Worm (Caenorhabditis elegans) whole organism, L4 larva: Measurements from ENCODE around the gene lido-7.

Experiments
- D1046.2 ChIP-seq: fragments of 200-800 bp; sonication (Bioruptor generic); IDR thresholded peaks from 2 replicates; pipeline ENCODE4 v1.3.6; 2022; ENCODE audit warnings: missing genetic modification characterization, missing compliant biosample characterization
- F26F4.8 ChIP-seq: fragments of 200-800 bp; sonication (Bioruptor generic); conservative IDR thresholded peaks from 2 replicates; pipeline ENCODE4 v1.3.6; 2022; ENCODE audit warnings: missing genetic modification characterization, missing compliant biosample characterization
- T20F7.1 ChIP-seq: fragments of 200-800 bp; sonication (Bioruptor generic); optimal IDR thresholded peaks from 2 replicates; lab custom pipeline; 2018; ENCODE audit warnings: mild to moderate bottlenecking, missing genetic modification characterization, missing compliant biosample characterization
- Y5F2A.4 ChIP-seq: fragments of 200-800 bp; sonication (Bioruptor generic); optimal IDR thresholded peaks from 2 replicates; lab custom pipeline; 2018; ENCODE audit warnings: mild to moderate bottlenecking, missing genetic modification characterization, missing compliant biosample characterization
- Y75B8A.6 ChIP-seq: fragments of 200-800 bp; sonication (Bioruptor generic); IDR thresholded peaks from 2 replicates; pipeline ENCODE4 v1.3.6; 2022; ENCODE audit warnings: missing genetic modification reagents, missing genetic modification characterization, missing compliant biosample characterization
- ZK337.2 ChIP-seq: fragments of 200-800 bp; sonication (Bioruptor generic); IDR thresholded peaks from 2 replicates; pipeline ENCODE4 v1.3.6; 2022; ENCODE audit warnings: missing genetic modification reagents, missing genetic modification characterization, missing compliant biosample characterization
- aha-1 ChIP-seq: fragments of 150-350 bp; peaks from one replicate; lab custom pipeline; 2014; ENCODE audit warnings: missing biosample characterization, missing genetic modification characterization
- ama-1 ChIP-seq: fragments of 150-350 bp; optimal IDR thresholded peaks from 2 replicates; lab custom pipeline; 2014; ENCODE audit warnings: inconsistent platforms, mixed read lengths
- ceh-20 ChIP-seq: fragments of 200-800 bp; sonication (Bioruptor generic); IDR thresholded peaks from 2 replicates; pipeline ENCODE4 v1.3.6; 2022; ENCODE audit warnings: missing genetic modification reagents, missing genetic modification characterization, missing compliant biosample characterization
- daf-16 ChIP-seq, 3 experiments: sonication (generic microtip); optimal IDR thresholded peaks; 2 replicates each; lab custom pipeline; 2016 to 2017; ENCODE audit warnings: missing genetic modification characterization in 3 of 3, missing genetic modification reagents in 3 of 3, mild to moderate bottlenecking in 2 of 3, missing compliant biosample characterization in 2 of 3, missing biosample characterization in 1 of 3, moderate library complexity in 1 of 3
- dmd-6 ChIP-seq: fragments of 200-800 bp; sonication (Bioruptor generic); IDR thresholded peaks from 2 replicates; pipeline ENCODE4 v1.3.6; 2022; ENCODE audit warnings: missing genetic modification reagents, missing genetic modification characterization, missing compliant biosample characterization
- dmd-8 ChIP-seq: fragments of 200-800 bp; sonication (Bioruptor generic); IDR thresholded peaks from 2 replicates; pipeline ENCODE4 v1.3.6; 2022; ENCODE audit warnings: missing genetic modification characterization, missing compliant biosample characterization
- dpl-1 ChIP-seq: fragments of 150-350 bp; optimal IDR thresholded peaks from 2 replicates; lab custom pipeline; 2014; ENCODE audit warnings: missing biosample characterization, missing genetic modification reagents, missing genetic modification characterization
- duxl-1 ChIP-seq: sonication (generic microtip); optimal IDR thresholded peaks from 2 replicates; lab custom pipeline; 2016; ENCODE audit warnings: mild to moderate bottlenecking, missing genetic modification characterization, moderate library complexity, missing compliant biosample characterization; ENCODE audit not compliant: poor library complexity
- dve-1 ChIP-seq: sonication (generic microtip); optimal IDR thresholded peaks from 2 replicates; lab custom pipeline; 2017; ENCODE audit warnings: antibody characterized with exemption, mild to moderate bottlenecking, missing genetic modification characterization, missing compliant biosample characterization; ENCODE audit not compliant: insufficient read depth
- egl-27 ChIP-seq: sonication (generic microtip); optimal IDR thresholded peaks from 3 replicates; lab custom pipeline; 2017; ENCODE audit warnings: missing biosample characterization, missing genetic modification reagents, missing genetic modification characterization
- fkh-10 ChIP-seq: fragments of 150-350 bp; optimal IDR thresholded peaks from 2 replicates; lab custom pipeline; 2014; ENCODE audit warnings: missing biosample characterization, missing genetic modification reagents, missing genetic modification characterization
- hlh-11 ChIP-seq: fragments of 200-800 bp; sonication (Bioruptor generic); optimal IDR thresholded peaks from 2 replicates; lab custom pipeline; 2018; ENCODE audit warnings: mild to moderate bottlenecking, missing genetic modification characterization, missing compliant biosample characterization
- hlh-30 ChIP-seq: sonication (generic microtip); optimal IDR thresholded peaks from 2 replicates; lab custom pipeline; 2017; ENCODE audit warnings: antibody characterized with exemption, mild to moderate bottlenecking, missing genetic modification characterization, missing compliant biosample characterization; ENCODE audit not compliant: insufficient read depth
- hmg-1.1 ChIP-seq: fragments of 200-800 bp; sonication (Bioruptor generic); IDR thresholded peaks from 2 replicates; pipeline ENCODE4 v1.3.6; 2022; ENCODE audit warnings: missing genetic modification reagents, missing genetic modification characterization, missing compliant biosample characterization
- lin-1 ChIP-seq: fragments of 200-800 bp; sonication (Bioruptor generic); IDR thresholded peaks from 2 replicates; pipeline ENCODE4 v1.3.6; 2022; ENCODE audit warnings: missing genetic modification reagents, missing genetic modification characterization, missing compliant biosample characterization
- lin-13 ChIP-seq: fragments of 150-350 bp; optimal IDR thresholded peaks from 2 replicates; lab custom pipeline; 2014; ENCODE audit warnings: missing biosample characterization, missing genetic modification reagents, missing genetic modification characterization
- lin-39 ChIP-seq: fragments of 150-350 bp; optimal IDR thresholded peaks from 2 replicates; lab custom pipeline; 2014; ENCODE audit warnings: missing biosample characterization, missing genetic modification reagents, missing genetic modification characterization
- lir-3 ChIP-seq: sonication (generic microtip); optimal IDR thresholded peaks from 2 replicates; lab custom pipeline; 2016; ENCODE audit warnings: mild to moderate bottlenecking, missing genetic modification characterization, missing compliant biosample characterization
- lsy-2 ChIP-seq, 2 experiments: fragments of 150-350 bp in 1 of 2; sonication (generic microtip) in 1 of 2; optimal IDR thresholded peaks; 2 replicates each; lab custom pipeline; 2014 to 2017; ENCODE audit warnings: missing biosample characterization in 2 of 2, missing genetic modification characterization in 2 of 2
- mdl-1 ChIP-seq, 2 experiments: fragments of 150-350 bp in 1 of 2; sonication (generic microtip) in 1 of 2; optimal IDR thresholded peaks; 2 replicates each; lab custom pipeline; 2014 to 2017; ENCODE audit warnings: missing biosample characterization in 2 of 2, missing genetic modification characterization in 2 of 2
- mdt-29 ChIP-seq: fragments of 200-800 bp; sonication (Bioruptor generic); IDR thresholded peaks from 2 replicates; pipeline ENCODE4 v1.3.6; 2022; ENCODE audit warnings: missing genetic modification reagents, missing genetic modification characterization, missing compliant biosample characterization
- mep-1 ChIP-seq: fragments of 150-350 bp; sonication (generic microtip); optimal IDR thresholded peaks from 3 replicates; lab custom pipeline; 2014; ENCODE audit warnings: missing biosample characterization, missing genetic modification characterization
- mes-2 ChIP-seq: sonication (generic microtip); optimal IDR thresholded peaks from 2 replicates; lab custom pipeline; 2016; ENCODE audit warnings: missing genotype, mild to moderate bottlenecking, missing genetic modification characterization, missing compliant biosample characterization; ENCODE audit not compliant: poor library complexity, severe bottlenecking
- mxl-3 ChIP-seq: fragments of 200-800 bp; sonication (Bioruptor generic); optimal IDR thresholded peaks from 2 replicates; lab custom pipeline; 2018; ENCODE audit warnings: mild to moderate bottlenecking, missing genetic modification characterization, missing compliant biosample characterization
- nhr-28 ChIP-seq: fragments of 150-350 bp; optimal IDR thresholded peaks from 2 replicates; lab custom pipeline; 2014; ENCODE audit warnings: missing biosample characterization, missing genetic modification characterization
- nhr-42 ChIP-seq: fragments of 200-800 bp; sonication (Bioruptor generic); IDR thresholded peaks from 2 replicates; pipeline ENCODE4 v1.3.6; 2022; ENCODE audit warnings: missing genetic modification characterization, missing compliant biosample characterization
- nhr-48 ChIP-seq: sonication (generic microtip); optimal IDR thresholded peaks from 2 replicates; lab custom pipeline; 2016; ENCODE audit warnings: mild to moderate bottlenecking, missing genetic modification characterization, missing compliant biosample characterization
- nhr-77 ChIP-seq: fragments of 150-350 bp; optimal IDR thresholded peaks from 2 replicates; lab custom pipeline; 2014; ENCODE audit warnings: missing biosample characterization, missing genetic modification characterization
- pha-4 ChIP-seq, 2 experiments: fragments of 150-350 bp in 1 of 2; fragments of 200-800 bp in 1 of 2; sonication (Bioruptor generic) in 1 of 2; IDR thresholded peaks in 1 of 2; optimal IDR thresholded peaks in 1 of 2; 2 replicates each; pipeline versions ENCODE4 v1.3.6 to Lab custom; 2014 to 2022; ENCODE audit warnings: missing genetic modification characterization in 2 of 2, missing genetic modification reagents in 2 of 2, missing biosample characterization in 1 of 2, missing compliant biosample characterization in 1 of 2
- php-3 ChIP-seq: fragments of 200-800 bp; sonication (Bioruptor generic); IDR thresholded peaks from 2 replicates; pipeline ENCODE4 v1.3.6; 2022; ENCODE audit warnings: missing genetic modification reagents, missing genetic modification characterization, missing compliant biosample characterization
- pqm-1 ChIP-seq: sonication (generic microtip); optimal IDR thresholded peaks from 2 replicates; lab custom pipeline; 2017; ENCODE audit warnings: missing biosample characterization, missing genetic modification characterization
- rbr-2 ChIP-seq: sonication (generic microtip); optimal IDR thresholded peaks from 2 replicates; lab custom pipeline; 2016; ENCODE audit warnings: missing genotype, missing genetic modification characterization, missing compliant biosample characterization
- sdz-12 ChIP-seq: fragments of 200-800 bp; sonication (Bioruptor generic); optimal IDR thresholded peaks from 2 replicates; lab custom pipeline; 2018; ENCODE audit warnings: mild to moderate bottlenecking, missing genetic modification characterization, missing compliant biosample characterization
- set-16 ChIP-seq: fragments of 200-800 bp; sonication (Bioruptor generic); IDR thresholded peaks from 2 replicates; pipeline ENCODE4 v1.3.6; 2022; ENCODE audit warnings: missing genetic modification reagents, missing genetic modification characterization, missing compliant biosample characterization
- spr-1 ChIP-seq: sonication (generic microtip); optimal IDR thresholded peaks from 2 replicates; lab custom pipeline; 2016; ENCODE audit warnings: mild to moderate bottlenecking, missing genetic modification characterization, missing compliant biosample characterization
- spr-3 ChIP-seq: fragments of 200-800 bp; sonication (Bioruptor generic); optimal IDR thresholded peaks from 2 replicates; lab custom pipeline; 2018; ENCODE audit warnings: mild to moderate bottlenecking, missing genetic modification characterization, missing compliant biosample characterization
- unc-130 ChIP-seq: sonication (generic microtip); optimal IDR thresholded peaks from 2 replicates; lab custom pipeline; 2016; ENCODE audit warnings: missing genetic modification reagents, missing genetic modification characterization, missing compliant biosample characterization
- unc-62 ChIP-seq, 3 experiments: fragments of 150-350 bp in 1 of 3; sonication (generic microtip); optimal IDR thresholded peaks in 2 of 3; peaks in 1 of 3; 1 replicate in 1 of 3; 2 replicates in 2 of 3; lab custom pipeline; 2014 to 2017; ENCODE audit warnings: missing biosample characterization in 3 of 3, missing genetic modification characterization in 3 of 3, missing genetic modification reagents in 3 of 3, missing genotype in 1 of 3
- vab-7 ChIP-seq: fragments of 200-800 bp; sonication (Bioruptor generic); IDR thresholded peaks from 2 replicates; pipeline ENCODE4 v1.3.6; 2022; ENCODE audit warnings: missing genetic modification reagents, missing genetic modification characterization, missing compliant biosample characterization

The lido-7 gene

DNA sequence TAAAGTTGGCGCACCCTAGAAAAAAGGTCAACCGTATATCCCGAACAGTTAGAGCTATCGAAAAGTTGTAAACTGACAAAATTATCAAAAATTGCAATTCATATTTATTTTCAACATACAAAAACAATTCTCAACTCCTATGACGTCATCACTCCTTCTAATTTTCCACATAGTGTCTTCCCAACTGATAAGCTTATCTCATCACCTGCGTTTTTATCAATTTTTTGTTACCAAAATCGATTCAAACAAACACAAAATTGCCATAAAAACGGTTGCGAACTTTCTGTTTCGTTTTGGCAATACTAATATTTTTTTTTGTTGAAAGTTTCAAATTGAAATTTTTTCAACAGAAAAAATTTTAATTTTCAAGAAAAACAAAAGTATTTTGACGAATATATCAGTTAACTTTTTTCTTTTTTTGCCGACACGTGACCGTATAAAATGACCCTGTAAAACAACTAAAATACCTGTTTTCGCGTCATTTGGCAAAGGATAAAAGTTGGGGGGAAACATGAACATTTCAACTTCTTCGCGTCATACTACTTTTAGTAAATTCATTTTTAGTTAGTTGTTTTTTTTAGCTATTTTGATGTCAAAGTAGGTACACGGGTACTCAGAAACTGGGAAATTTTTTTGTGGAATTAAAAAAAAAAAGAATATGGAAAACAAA, 12.4 kb upstream of the lido-7 start:
- TF ChIP-seq ZK337.2 (GFP tag; lab: Robert Waterston, UW) (no peak), mdl-1 (tag; optimal IDR thresholded peaks at IDR 0.05; lab: Kevin White, UChicago) (peak in 1 of 2 experiments; percentile 12), nhr-42 (no peak), nhr-28 (tag; lab: Kevin White, UChicago) (peak; percentile 70), hmg-1.1 (GFP tag; lab: Robert Waterston, UW) (no peak), pqm-1 (tag; lab: Kevin White, UChicago) (peak; percentile 89), dpl-1 (GFP tag; lab: Kevin White, UChicago) (peak; percentile 3), lir-3 (tag; lab: Kevin White, UChicago) (no peak), lin-1 (GFP tag; lab: Robert Waterston, UW) (0 out of 2 replicates have a peak, but pooled peaks have one; percentile 38), php-3 (GFP tag; lab: Robert Waterston, UW) (peak; percentile 39; the same call in 1 of the 2 replicates), T20F7.1 (GFP tag; lab: Kevin White, UChicago) (peak; percentile 14), sdz-12 (GFP tag; lab: Kevin White, UChicago) (no peak), mxl-3 (GFP tag; lab: Kevin White, UChicago) (peak; percentile 2), daf-16 (GFP tag; optimal IDR thresholded peaks at IDR 0.05; lab: Kevin White, UChicago) (no peak), daf-16 (tag; optimal IDR thresholded peaks at IDR 0.05; lab: Kevin White, UChicago) (peak; percentile 84), hlh-30 (tag; lab: Kevin White, UChicago) (peak; percentile 18), mep-1 (tag; lab: Kevin White, UChicago) (peak; percentile 37), hlh-11 (tag; lab: Kevin White, UChicago) (peak; percentile 77), nhr-77 (tag; lab: Kevin White, UChicago) (peak; percentile 65), aha-1 (tag; lab: Kevin White, UChicago) (peak; percentile 38), dmd-6 (GFP tag; lab: Robert Waterston, UW) (peak; percentile 89), mes-2 (tag; lab: Kevin White, UChicago) (peak; percentile 26), lin-13 (GFP tag; lab: Kevin White, UChicago) (peak; percentile 2), pha-4 (GFP tag; IDR thresholded peaks at IDR 0.05; lab: Robert Waterston, UW) (no peak), pha-4 (tag; optimal IDR thresholded peaks at IDR 0.05; lab: Kevin White, UChicago) (no peak), lsy-2 (tag; optimal IDR thresholded peaks at IDR 0.05; lab: Kevin White, UChicago) (peak in 1 of 2 experiments; percentile 4), dve-1 (tag; lab: Kevin White, UChicago) (peak; percentile 84), ama-1 (lab: Kevin White, UChicago) (no peak)
- TF ChIP-seq, all 104 proteins: peak for 19

DNA sequence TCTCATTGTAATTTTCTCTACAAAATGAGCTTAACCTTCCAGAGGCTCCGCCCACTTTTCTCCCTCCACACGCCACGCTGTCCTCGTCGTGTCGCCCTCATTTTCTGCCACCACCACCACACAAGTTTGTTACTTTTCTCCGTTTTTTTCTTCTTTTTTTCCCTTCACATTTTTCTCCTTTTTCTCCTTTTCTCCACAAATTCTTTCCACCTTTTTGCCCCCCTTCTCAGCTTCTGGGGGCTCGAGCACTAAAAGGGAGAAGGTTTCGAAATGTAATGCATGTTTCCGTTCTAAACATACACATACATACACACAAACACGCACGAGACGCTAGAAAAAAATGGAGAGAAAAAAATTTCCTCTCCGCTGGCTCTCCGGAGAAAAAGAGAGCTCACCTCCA, 11.5 kb upstream of the lido-7 start, which contains the start of gene nhr-88:
TSS of gene nhr-88 (plus strand) at position 43 of the 400 bp plus-strand sequence.
- TF ChIP-seq dmd-6 (GFP tag; lab: Robert Waterston, UW) (peak; percentile 14; the same call in 1 of the 2 replicates), lir-3 (tag; lab: Kevin White, UChicago) (no peak), egl-27 (tag; lab: Kevin White, UChicago) (no peak), unc-62 (GFP tag; optimal IDR thresholded peaks at IDR 0.05 in 1 of 2; lab: Kevin White, UChicago) (peak in 1 of 2 experiments; percentile 43), unc-62 (tag; optimal IDR thresholded peaks at IDR 0.05; lab: Kevin White, UChicago) (no peak), Y75B8A.6 (GFP tag; lab: Robert Waterston, UW) (no peak), duxl-1 (tag; lab: Kevin White, UChicago) (no peak), mep-1 (tag; lab: Kevin White, UChicago) (peak; percentile 45), vab-7 (GFP tag; lab: Robert Waterston, UW) (peak; percentile 51; the same call in 1 of the 2 replicates), dmd-8 (GFP tag; lab: Robert Waterston, UW) (no peak), sdz-12 (GFP tag; lab: Kevin White, UChicago) (peak; percentile 47), nhr-48 (tag; lab: Kevin White, UChicago) (peak; percentile 2), mdt-29 (GFP tag; lab: Robert Waterston, UW) (0 out of 2 replicates have a peak, but pooled peaks have one; percentile 14), lsy-2 (tag; optimal IDR thresholded peaks at IDR 0.05; lab: Kevin White, UChicago) (peak in 1 of 2 experiments; percentile 57), D1046.2 (GFP tag; lab: Robert Waterston, UW) (no peak), fkh-10 (GFP tag; lab: Kevin White, UChicago) (peak; percentile 69), rbr-2 (tag; lab: Kevin White, UChicago) (peak; percentile 39), ceh-20 (GFP tag; lab: Robert Waterston, UW) (peak; percentile 26; the same call in 1 of the 2 replicates), spr-3 (peak; percentile 8), ama-1 (lab: Kevin White, UChicago) (peak; percentile 62), spr-1 (tag; lab: Kevin White, UChicago) (no peak), F26F4.8 (GFP tag; lab: Robert Waterston, UW) (no peak), Y5F2A.4 (no peak), set-16 (GFP tag; lab: Robert Waterston, UW) (peak; percentile 13; the same call in 1 of the 2 replicates), lin-39 (tag; lab: Kevin White, UChicago) (no peak), unc-130 (GFP tag; lab: Kevin White, UChicago) (no peak)
